Worm (Caenorhabditis elegans) whole organism, late embryonic: ENCODE measurements around the gene spin-4.

Source experiments
- ceh-14 ChIP-seq: sonication (generic microtip); optimal IDR thresholded peaks from 2 replicates; lab custom pipeline; 2016; ENCODE audit warnings: missing genotype, missing genetic modification characterization, missing compliant biosample characterization
- ceh-2 ChIP-seq: sonication (generic microtip); optimal IDR thresholded peaks from 2 replicates; lab custom pipeline; 2016; ENCODE audit warnings: missing genotype, missing genetic modification characterization, missing compliant biosample characterization
- dmd-4 ChIP-seq: sonication (generic microtip); optimal IDR thresholded peaks from 2 replicates; lab custom pipeline; 2016; ENCODE audit warnings: borderline replicate concordance, missing genetic modification characterization, missing compliant biosample characterization
- dve-1 ChIP-seq: sonication (generic microtip); optimal IDR thresholded peaks from 2 replicates; lab custom pipeline; 2017; ENCODE audit warnings: antibody characterized with exemption, mild to moderate bottlenecking, missing genetic modification characterization, missing compliant biosample characterization
- elt-4 ChIP-seq: sonication (generic microtip); optimal IDR thresholded peaks from 2 replicates; lab custom pipeline; 2016; ENCODE audit warnings: missing genetic modification characterization, missing compliant biosample characterization
- fkh-6 ChIP-seq: sonication (generic microtip); optimal IDR thresholded peaks from 2 replicates; lab custom pipeline; 2016; ENCODE audit warnings: missing genetic modification characterization, missing compliant biosample characterization
- nfya-1 ChIP-seq: sonication (generic microtip); optimal IDR thresholded peaks from 2 replicates; lab custom pipeline; 2017; ENCODE audit warnings: missing genetic modification characterization, mild to moderate bottlenecking, missing compliant biosample characterization, antibody characterized with exemption, moderate library complexity
- pha-4 ChIP-seq: fragments of 150-350 bp; optimal IDR thresholded peaks from 2 replicates; lab custom pipeline; 2018; ENCODE audit warnings: missing biosample characterization, missing genetic modification reagents, missing genetic modification characterization
- sdc-2 ChIP-seq: sonication (generic microtip); optimal IDR thresholded peaks from 2 replicates; lab custom pipeline; 2016; ENCODE audit warnings: missing genotype, missing genetic modification characterization, missing compliant biosample characterization
- ztf-16 ChIP-seq: sonication (generic microtip); optimal IDR thresholded peaks from 2 replicates; lab custom pipeline; 2017; ENCODE audit warnings: missing genetic modification characterization, missing compliant biosample characterization

Gene spin-4

ce11 chrIII:12746369-12746855 lies 58.3 kb downstream of the spin-4 start, which contains the start of gene Y111B2A.21:
Y111B2A.21 (plus strand) TSS chrIII:12746419.
- TF ChIP-seq elt-4 (tag; lab: Kevin White, UChicago) (no peak), pha-4 (tag; lab: Kevin White, UChicago) (no peak), dmd-4 (no peak), dve-1 (tag; lab: Kevin White, UChicago) (no peak), ztf-16 (tag; lab: Kevin White, UChicago) (no peak), fkh-6 (tag; lab: Kevin White, UChicago) (no peak), sdc-2 (no peak), ceh-14 (tag; lab: Kevin White, UChicago) (no peak), ceh-2 (no peak), nfya-1 (tag; lab: Kevin White, UChicago) (no peak)
